Fruit fly (Drosophila melanogaster) whole organism, embryonic: Measurements from ENCODE around the gene CG11378.

Experiments used
- BEAF-32 ChIP-seq: fragments of 200-800 bp; sonication (Bioruptor generic); optimal IDR thresholded peaks from 3 replicates; lab custom pipeline; 2017; ENCODE audit warnings: missing biosample characterization, missing genetic modification characterization, mild to moderate bottlenecking, moderate library complexity, missing genetic modification reagents
- Bgb ChIP-seq: fragments of 200-800 bp; sonication (Bioruptor generic); IDR thresholded peaks from 2 replicates; pipeline ENCODE4 v1.3.6; 2022; ENCODE audit warnings: missing biosample characterization, missing genetic modification characterization; ENCODE audit not compliant: partially characterized antibody
- CG1024 ChIP-seq: fragments of 200-800 bp; sonication (Bioruptor generic); IDR thresholded peaks from 2 replicates; pipeline ENCODE4 v1.3.6; 2022; ENCODE audit warnings: missing biosample characterization, missing genetic modification characterization
- CG10274 ChIP-seq: fragments of 200-800 bp; sonication (Bioruptor generic); optimal IDR thresholded peaks from 3 replicates; lab custom pipeline; 2017; ENCODE audit warnings: missing biosample characterization, mild to moderate bottlenecking, missing genetic modification characterization
- CG10543 ChIP-seq: fragments of 200-800 bp; sonication (Bioruptor generic); optimal IDR thresholded peaks from 3 replicates; lab custom pipeline; 2017; ENCODE audit warnings: missing biosample characterization, mild to moderate bottlenecking, missing genetic modification characterization, moderate library complexity
- CG10959 ChIP-seq: fragments of 200-800 bp; sonication (Bioruptor generic); IDR thresholded peaks from 2 replicates; pipeline ENCODE4 v1.3.6; 2022; ENCODE audit warnings: missing biosample characterization, missing genetic modification characterization
- CG11093 ChIP-seq: fragments of 200-800 bp; sonication (Bioruptor generic); IDR thresholded peaks from 3 replicates; pipeline ENCODE4 v1.3.6; 2022; ENCODE audit warnings: missing biosample characterization, missing genetic modification characterization
- CG1233 ChIP-seq: fragments of 200-800 bp; sonication (Bioruptor generic); optimal IDR thresholded peaks from 4 replicates; lab custom pipeline; 2018; ENCODE audit warnings: missing biosample characterization, mild to moderate bottlenecking, missing genetic modification characterization
- CG13424 ChIP-seq: fragments of 200-800 bp; sonication (Bioruptor generic); optimal IDR thresholded peaks from 2 replicates; lab custom pipeline; 2019; ENCODE audit warnings: missing biosample characterization, mild to moderate bottlenecking, missing genetic modification characterization, moderate library complexity
- CG15514 ChIP-seq: fragments of 200-800 bp; sonication (Bioruptor generic); optimal IDR thresholded peaks from 3 replicates; lab custom pipeline; 2017; ENCODE audit warnings: missing biosample characterization, missing genetic modification characterization, mild to moderate bottlenecking, moderate library complexity, missing genetic modification reagents
- CG15696 ChIP-seq: fragments of 200-800 bp; sonication (Bioruptor generic); optimal IDR thresholded peaks from 2 replicates; lab custom pipeline; 2019; ENCODE audit warnings: missing biosample characterization, mild to moderate bottlenecking, missing genetic modification characterization, moderate library complexity
- CG16815 ChIP-seq: fragments of 200-800 bp; sonication (Bioruptor generic); optimal IDR thresholded peaks from 3 replicates; lab custom pipeline; 2017; ENCODE audit warnings: missing biosample characterization, mild to moderate bottlenecking, missing genetic modification characterization
- CG17186 ChIP-seq: fragments of 200-800 bp; sonication (Bioruptor generic); optimal IDR thresholded peaks from 3 replicates; lab custom pipeline; 2017; ENCODE audit warnings: missing biosample characterization, missing genetic modification reagents, missing genetic modification characterization
- CG17385 ChIP-seq: fragments of 200-800 bp; sonication (Bioruptor generic); optimal IDR thresholded peaks from 3 replicates; lab custom pipeline; 2018; ENCODE audit warnings: missing biosample characterization, mild to moderate bottlenecking, missing genetic modification characterization
- CG33557 ChIP-seq: fragments of 200-800 bp; sonication (Bioruptor generic); optimal IDR thresholded peaks from 2 replicates; lab custom pipeline; 2019; ENCODE audit warnings: missing biosample characterization, mild to moderate bottlenecking, missing genetic modification characterization, moderate library complexity
- CG5245 ChIP-seq: fragments of 200-800 bp; sonication (Bioruptor generic); optimal IDR thresholded peaks from 3 replicates; lab custom pipeline; 2016; ENCODE audit warnings: missing biosample characterization, missing genetic modification characterization
- CG6813 ChIP-seq: fragments of 200-800 bp; sonication (Bioruptor generic); optimal IDR thresholded peaks from 2 replicates; lab custom pipeline; 2017; ENCODE audit warnings: missing biosample characterization, missing genetic modification characterization, mild to moderate bottlenecking, moderate library complexity, missing genetic modification reagents
- CG7745 ChIP-seq: fragments of 200-800 bp; sonication (Bioruptor generic); optimal IDR thresholded peaks from 2 replicates; lab custom pipeline; 2018; ENCODE audit warnings: missing biosample characterization, mild to moderate bottlenecking, missing genetic modification characterization, moderate library complexity
- CG7928 ChIP-seq: fragments of 200-800 bp; sonication (Bioruptor generic); optimal IDR thresholded peaks from 2 replicates; lab custom pipeline; 2017; ENCODE audit warnings: missing biosample characterization, mild to moderate bottlenecking, missing genetic modification characterization
- CG7963 ChIP-seq: fragments of 200-800 bp; sonication (Bioruptor generic); IDR thresholded peaks from 3 replicates; pipeline ENCODE4 v1.3.6; 2022; ENCODE audit warnings: missing biosample characterization, missing genetic modification characterization; ENCODE audit not compliant: partially characterized antibody
- CG8089 ChIP-seq: fragments of 200-800 bp; sonication (Bioruptor generic); optimal IDR thresholded peaks from 3 replicates; lab custom pipeline; 2016; ENCODE audit warnings: missing biosample characterization, missing genetic modification characterization
- CTCF ChIP-seq: fragments of 200-800 bp; sonication (Bioruptor generic); optimal IDR thresholded peaks from 2 replicates; lab custom pipeline; 2017; ENCODE audit warnings: missing biosample characterization, mild to moderate bottlenecking, missing genetic modification characterization, moderate library complexity
- Dad ChIP-seq: fragments of 200-800 bp; sonication (Bioruptor generic); optimal IDR thresholded peaks from 3 replicates; lab custom pipeline; 2016; ENCODE audit warnings: missing biosample characterization, missing genetic modification characterization
- Dek ChIP-seq: fragments of 200-800 bp; sonication (Bioruptor generic); optimal IDR thresholded peaks from 3 replicates; lab custom pipeline; 2019; ENCODE audit warnings: missing biosample characterization, mild to moderate bottlenecking, missing genetic modification characterization, moderate library complexity
- Ets65A ChIP-seq: fragments of 200-800 bp; sonication (Bioruptor generic); peaks from one replicate; lab custom pipeline; 2016; ENCODE audit warnings: missing biosample characterization, missing genetic modification characterization
- Fer1 ChIP-seq: fragments of 200-800 bp; sonication (Bioruptor generic); optimal IDR thresholded peaks from 2 replicates; lab custom pipeline; 2017; ENCODE audit warnings: missing biosample characterization, mild to moderate bottlenecking, missing genetic modification characterization
- Fer2 ChIP-seq: fragments of 200-800 bp; sonication (Bioruptor generic); optimal IDR thresholded peaks from 2 replicates; lab custom pipeline; 2018; ENCODE audit warnings: missing biosample characterization, mild to moderate bottlenecking, missing genetic modification characterization, moderate library complexity
- Gug ChIP-seq: fragments of 200-800 bp; sonication (Bioruptor generic); IDR thresholded peaks from 4 replicates; pipeline ENCODE4 v1.3.6; 2022; ENCODE audit warnings: missing biosample characterization, missing genetic modification characterization
- H15 ChIP-seq: fragments of 200-800 bp; sonication (Bioruptor generic); IDR thresholded peaks from 3 replicates; pipeline ENCODE4 v1.3.6; 2022; ENCODE audit warnings: missing biosample characterization, missing genetic modification characterization
- Hand ChIP-seq: fragments of 200-800 bp; sonication (Bioruptor generic); optimal IDR thresholded peaks from 2 replicates; lab custom pipeline; 2017; ENCODE audit warnings: mild to moderate bottlenecking, missing biosample characterization, missing genetic modification reagents, missing genetic modification characterization
- HmgD ChIP-seq: fragments of 200-800 bp; sonication (Bioruptor generic); optimal IDR thresholded peaks from 3 replicates; lab custom pipeline; 2016; ENCODE audit warnings: missing biosample characterization, missing genetic modification characterization
- Hr51 ChIP-seq, 2 experiments: fragments of 200-800 bp; sonication (Bioruptor generic); optimal IDR thresholded peaks; 2 replicates in 1 of 2; 3 replicates in 1 of 2; lab custom pipeline; 2016 to 2018; ENCODE audit warnings: missing biosample characterization in 2 of 2, missing genetic modification characterization in 2 of 2, mild to moderate bottlenecking in 1 of 2, moderate library complexity in 1 of 2
- Max ChIP-seq: fragments of 200-800 bp; sonication (Bioruptor generic); optimal IDR thresholded peaks from 2 replicates; lab custom pipeline; 2016; ENCODE audit warnings: missing biosample characterization, mild to moderate bottlenecking, missing genetic modification characterization
- Meics ChIP-seq: fragments of 200-800 bp; sonication (Bioruptor generic); optimal IDR thresholded peaks from 2 replicates; lab custom pipeline; 2017; ENCODE audit warnings: missing biosample characterization, mild to moderate bottlenecking, missing genetic modification characterization
- Nf-YA ChIP-seq: fragments of 200-800 bp; sonication (Bioruptor generic); IDR thresholded peaks from 2 replicates; pipeline ENCODE4 v1.3.6; 2022; ENCODE audit warnings: missing biosample characterization, missing genetic modification characterization
- Optix ChIP-seq: fragments of 200-800 bp; sonication (Bioruptor generic); IDR thresholded peaks from 3 replicates; pipeline ENCODE4 v1.3.6; 2022; ENCODE audit warnings: missing biosample characterization, missing genetic modification characterization
- TFAM ChIP-seq: fragments of 200-800 bp; sonication (Bioruptor generic); optimal IDR thresholded peaks from 2 replicates; lab custom pipeline; 2017; ENCODE audit warnings: missing biosample characterization, missing genetic modification characterization, inconsistent platforms
- Trl ChIP-seq, 3 experiments: fragments of >200 bp in 2 of 3; fragments of 200-800 bp in 1 of 3; sonication (Bioruptor generic) in 1 of 3; optimal IDR thresholded peaks; 2 replicates in 1 of 3; 3 replicates in 2 of 3; lab custom pipeline; 2016 to 2017; ENCODE audit warnings: missing biosample characterization in 1 of 3, missing genetic modification characterization in 1 of 3
- amos ChIP-seq: fragments of 200-800 bp; sonication (Bioruptor generic); IDR thresholded peaks from 2 replicates; pipeline ENCODE4 v1.3.6; 2022; ENCODE audit warnings: missing biosample characterization, missing genetic modification characterization; ENCODE audit not compliant: partially characterized antibody
- ap ChIP-seq: fragments of 200-800 bp; sonication (Bioruptor generic); IDR thresholded peaks from 2 replicates; pipeline ENCODE4 v1.3.6; 2022; ENCODE audit warnings: missing biosample characterization, missing genetic modification characterization
- danr ChIP-seq: fragments of 200-800 bp; sonication (Bioruptor generic); IDR thresholded peaks from 2 replicates; pipeline ENCODE4 v1.3.6; 2022; ENCODE audit warnings: missing biosample characterization, missing genetic modification characterization
- dysf ChIP-seq: fragments of 200-800 bp; sonication (Bioruptor generic); IDR thresholded peaks from 3 replicates; pipeline ENCODE4 v1.3.6; 2022; ENCODE audit warnings: missing biosample characterization, missing genetic modification characterization
- fu2 ChIP-seq: fragments of 200-800 bp; sonication (Bioruptor generic); optimal IDR thresholded peaks from 2 replicates; lab custom pipeline; 2016; ENCODE audit warnings: missing biosample characterization, missing genetic modification characterization
- gt ChIP-seq: fragments of 200-800 bp; sonication (Bioruptor generic); IDR thresholded peaks from 2 replicates; pipeline ENCODE4 v1.3.6; 2022; ENCODE audit warnings: missing biosample characterization, missing genetic modification characterization
- inv ChIP-seq: fragments of 200-800 bp; sonication (Bioruptor generic); IDR thresholded peaks from 2 replicates; pipeline ENCODE4 v1.3.6; 2022; ENCODE audit warnings: missing biosample characterization, missing genetic modification characterization; ENCODE audit not compliant: partially characterized antibody
- klu ChIP-seq: fragments of 200-800 bp; sonication (Bioruptor generic); IDR thresholded peaks from 2 replicates; pipeline ENCODE4 v1.3.6; 2022; ENCODE audit warnings: missing biosample characterization, missing genetic modification characterization
- nerfin-2 ChIP-seq: fragments of 200-800 bp; sonication (Bioruptor generic); IDR thresholded peaks from 2 replicates; pipeline ENCODE4 v1.3.6; 2022; ENCODE audit warnings: missing biosample characterization, missing genetic modification characterization; ENCODE audit not compliant: partially characterized antibody
- run ChIP-seq: fragments of 200-800 bp; sonication (Bioruptor generic); optimal IDR thresholded peaks from 3 replicates; lab custom pipeline; 2018; ENCODE audit warnings: missing biosample characterization, mild to moderate bottlenecking, missing genetic modification characterization
- sd ChIP-seq: fragments of 200-800 bp; sonication (Bioruptor generic); optimal IDR thresholded peaks from 3 replicates; lab custom pipeline; 2018; ENCODE audit warnings: missing biosample characterization, mild to moderate bottlenecking, missing genetic modification characterization, moderate library complexity
- unpg ChIP-seq: fragments of 200-800 bp; sonication (Bioruptor generic); optimal IDR thresholded peaks from 3 replicates; lab custom pipeline; 2018; ENCODE audit warnings: missing biosample characterization, mild to moderate bottlenecking, missing genetic modification characterization, moderate library complexity
- zen ChIP-seq: fragments of 200-800 bp; sonication (Bioruptor generic); optimal IDR thresholded peaks from 3 replicates; lab custom pipeline; 2018; ENCODE audit warnings: missing biosample characterization, mild to moderate bottlenecking, missing genetic modification characterization, moderate library complexity

CG11378 gene

dm6 chrX:1215000-1215399 is 44.4 kb downstream of the CG11378 start, which contains the start of gene CG11398 (continued):
- no peak for TF ChIP-seq CG17385 (GFP tag; lab: Kevin White, UChicago)
- no peak for TF ChIP-seq ap (GFP tag; lab: Robert Waterston, UW)
- peak; percentile 11 for TF ChIP-seq zen (tag; lab: Kevin White, UChicago)
- TF ChIP-seq CG11093 (GFP tag; lab: Robert Waterston, UW) = no peak
- no peak for TF ChIP-seq HmgD (GFP tag; lab: Kevin White, UChicago)
- TF ChIP-seq Dek = no peak
- TF ChIP-seq CG33557 (GFP tag; lab: Kevin White, UChicago) = no peak
- TF ChIP-seq unpg = no peak
- TF ChIP-seq Meics = no peak
- no peak for TF ChIP-seq CG7745 (tag; lab: Kevin White, UChicago)
- no peak for TF ChIP-seq CG1233 (GFP tag; lab: Kevin White, UChicago)
- no peak for TF ChIP-seq CG10543 (GFP tag; lab: Kevin White, UChicago)
- no peak for TF ChIP-seq TFAM (GFP tag; lab: Kevin White, UChicago)
- no peak for TF ChIP-seq Hand (GFP tag; lab: Kevin White, UChicago)
- no peak for TF ChIP-seq sd (tag; lab: Kevin White, UChicago)
- TF ChIP-seq danr (GFP tag; lab: Robert Waterston, UW) = no peak
- no peak for TF ChIP-seq CG10959 (GFP tag; lab: Robert Waterston, UW)
- peak; percentile 68 for TF ChIP-seq inv
- TF ChIP-seq amos (GFP tag; lab: Robert Waterston, UW) = peak; percentile 87
- TF ChIP-seq CG6813 (GFP tag; lab: Kevin White, UChicago) = no peak
- TF ChIP-seq Optix (GFP tag; lab: Robert Waterston, UW) = no peak
- TF ChIP-seq Nf-YA (GFP tag; lab: Robert Waterston, UW) = no peak
- TF ChIP-seq run (tag; lab: Kevin White, UChicago) = no peak
- TF ChIP-seq H15 = no peak
- peak; percentile 2 for TF ChIP-seq CG7928
- peak; percentile 71; the same call in 1 of the 3 replicates for TF ChIP-seq CG7963 (GFP tag; lab: Robert Waterston, UW)
- TF ChIP-seq CG5245 (GFP tag; lab: Kevin White, UChicago) = no peak
- no peak for TF ChIP-seq Trl (optimal IDR thresholded peaks at IDR 0.05; lab: Kevin White, UChicago)
- TF ChIP-seq Trl (GFP tag; optimal IDR thresholded peaks at IDR 0.05; lab: Kevin White, UChicago) = no peak
- TF ChIP-seq CG8089 = no peak
- TF ChIP-seq gt = no peak
- TF ChIP-seq BEAF-32 = peak; percentile 86
- TF ChIP-seq CG13424 (tag; lab: Kevin White, UChicago) = no peak
- TF ChIP-seq klu (GFP tag; lab: Robert Waterston, UW) = no peak
- no peak for TF ChIP-seq CG15696
- no peak for TF ChIP-seq CG1024 (GFP tag; lab: Robert Waterston, UW)
- no peak for TF ChIP-seq Gug (GFP tag; lab: Robert Waterston, UW)
- no peak for TF ChIP-seq dysf (GFP tag; lab: Robert Waterston, UW)
- no peak for TF ChIP-seq Fer2 (tag; lab: Kevin White, UChicago)
- TF ChIP-seq CG16815 (GFP tag; lab: Kevin White, UChicago) = no peak
- TF ChIP-seq Ets65A = no peak
- TF ChIP-seq CG15514 (GFP tag; lab: Kevin White, UChicago) = peak; percentile 65
- peak; percentile 84 for TF ChIP-seq Bgb (GFP tag; lab: Robert Waterston, UW)
- no peak for TF ChIP-seq fu2 (GFP tag; lab: Kevin White, UChicago)
- no peak for TF ChIP-seq CG10274 (GFP tag; lab: Kevin White, UChicago)
- TF ChIP-seq Max (GFP tag; lab: Kevin White, UChicago) = no peak
- peak; percentile 51; the same call in 1 of the 2 replicates for TF ChIP-seq nerfin-2 (GFP tag; lab: Robert Waterston, UW)
- TF ChIP-seq Dad (GFP tag; lab: Kevin White, UChicago) = no peak
- TF ChIP-seq Fer1 (GFP tag; lab: Kevin White, UChicago) = no peak
- peak; percentile 74 for TF ChIP-seq CG17186 (GFP tag; lab: Kevin White, UChicago)
- peak; percentile 45 for TF ChIP-seq CTCF
- TF ChIP-seq Hr51 (GFP tag; optimal IDR thresholded peaks at IDR 0.05; lab: Kevin White, UChicago) = no peak
